Worm (Caenorhabditis elegans): ENCODE data around the gene C12D8.13.

C12D8.13 gene

DNA sequence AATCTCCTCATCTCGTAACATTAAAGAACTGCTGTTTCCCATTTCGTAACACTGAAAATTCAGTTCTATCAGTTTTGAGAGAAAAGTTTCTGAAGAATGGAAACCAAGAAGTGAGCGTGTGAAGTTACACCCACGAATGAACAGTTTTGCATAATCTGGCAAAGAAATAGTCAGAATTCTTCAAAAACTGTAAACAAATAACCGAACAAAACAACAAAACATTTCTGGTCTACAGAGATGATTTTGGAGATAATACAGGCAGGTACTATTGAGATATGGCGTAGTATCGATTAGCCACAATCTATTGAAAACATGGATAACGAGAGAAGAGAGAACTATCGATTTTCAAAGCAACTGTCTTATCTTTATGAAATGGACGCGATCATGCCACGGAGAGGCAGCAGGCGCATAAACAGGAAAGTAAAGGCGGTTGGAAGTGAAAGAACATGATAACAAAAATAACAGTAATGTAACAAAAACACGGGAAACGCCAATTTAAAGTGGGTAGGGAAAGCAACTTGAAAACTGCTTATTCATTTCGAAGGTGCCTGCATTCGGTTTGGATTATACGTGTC lies 17.0 kb downstream of the C12D8.13 start, which contains the start of gene chpf-1 (continued):
- TF ChIP-seq ets-5 (GFP tag; IDR thresholded peaks at IDR 0.05) = no peak
- TF ChIP-seq sox-4 (tag; optimal IDR thresholded peaks at IDR 0.05) = no peak
- no peak for TF ChIP-seq pax-3 (tag; optimal IDR thresholded peaks at IDR 0.05)
- peak; percentile 20 for TF ChIP-seq mep-1 (tag; optimal IDR thresholded peaks at IDR 0.05)
- no peak for TF ChIP-seq nhr-47 (tag; optimal IDR thresholded peaks at IDR 0.05)
- no peak for TF ChIP-seq C16A3.4 (tag; optimal IDR thresholded peaks at IDR 0.05)
- TF ChIP-seq swsn-7 (tag; optimal IDR thresholded peaks at IDR 0.05) = no peak
- peak; percentile 29 for TF ChIP-seq snu-23 (GFP tag; optimal IDR thresholded peaks at IDR 0.05)
- TF ChIP-seq lin-39 (tag; optimal IDR thresholded peaks at IDR 0.05) = no peak
- no peak for TF ChIP-seq egl-13 (tag; optimal IDR thresholded peaks at IDR 0.05)
- TF ChIP-seq unc-86 (tag; optimal IDR thresholded peaks at IDR 0.05) = no peak

DNA sequence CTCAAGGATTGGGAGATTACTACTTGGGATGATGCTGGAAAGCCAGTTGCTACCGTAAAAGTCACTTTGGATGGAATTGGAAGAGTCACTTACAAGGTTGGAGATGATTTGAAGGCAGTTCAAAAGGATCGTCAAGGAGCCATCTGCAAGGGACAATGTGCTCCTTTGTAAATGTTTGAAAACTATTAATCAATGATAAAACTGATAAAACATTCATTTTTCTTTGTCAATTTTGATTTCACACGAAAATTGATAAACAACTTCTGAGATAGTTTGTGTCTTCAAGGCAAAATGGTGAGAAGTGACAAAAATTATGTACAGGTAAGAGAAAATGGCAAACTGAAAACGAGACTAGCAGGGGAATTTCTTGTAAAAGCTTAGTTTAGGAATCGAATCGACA lies 18.2 kb downstream of the C12D8.13 start:
- no peak for TF ChIP-seq nhr-237 (tag; optimal IDR thresholded peaks at IDR 0.05)
- no peak for TF ChIP-seq ama-1 (optimal IDR thresholded peaks at IDR 0.05)
- no peak for TF ChIP-seq swsn-7 (tag; optimal IDR thresholded peaks at IDR 0.05)
- TF ChIP-seq nhr-11 (tag; optimal IDR thresholded peaks at IDR 0.05) = no peak
- TF ChIP-seq hlh-17 (GFP tag; optimal IDR thresholded peaks at IDR 0.05; ENCODE audit: borderline replicate concordance) = no peak
- no peak for TF ChIP-seq alr-1 (tag; optimal IDR thresholded peaks at IDR 0.05; ENCODE audit: borderline replicate concordance)
- TF ChIP-seq efl-1 (optimal IDR thresholded peaks at IDR 0.05) = no peak
- peak in 1 of 2 experiments; percentile 91 for TF ChIP-seq efl-1 (GFP tag; optimal IDR thresholded peaks at IDR 0.05 in 1 of 2)
- TF ChIP-seq elt-2 (tag; optimal IDR thresholded peaks at IDR 0.05) = peak; percentile 15
- no peak for TF ChIP-seq efl-3 (GFP tag; optimal IDR thresholded peaks at IDR 0.05)
- TF ChIP-seq sup-37 (GFP tag; optimal IDR thresholded peaks at IDR 0.05) = no peak
- TF ChIP-seq fkh-10 (GFP tag; optimal IDR thresholded peaks at IDR 0.05) = no peak
- no peak for TF ChIP-seq mep-1 (tag; optimal IDR thresholded peaks at IDR 0.05)

ce11 chrV:10201913-10202312 lies 18.6 kb downstream of the C12D8.13 start, which contains the start of gene ZK856.7:
TSS of gene ZK856.7 (plus strand) at chrV:10202098.
- TF ChIP-seq nhr-90 (tag; optimal IDR thresholded peaks at IDR 0.05; ENCODE audit: poor library complexity) (no peak), hpl-2 (GFP tag; optimal IDR thresholded peaks at IDR 0.05) (no peak), jun-1 (tag; optimal IDR thresholded peaks at IDR 0.05) (no peak), nhr-20 (tag; optimal IDR thresholded peaks at IDR 0.05) (peak; percentile 16), ceh-90 (tag; optimal IDR thresholded peaks at IDR 0.05) (no peak), rnt-1 (tag; optimal IDR thresholded peaks at IDR 0.05) (no peak), ceh-63 (GFP tag; optimal IDR thresholded peaks at IDR 0.05) (no peak), egl-27 (tag; optimal IDR thresholded peaks at IDR 0.05) (no peak), blmp-1 (tag; optimal IDR thresholded peaks at IDR 0.05) (peak; percentile 9)

DNA sequence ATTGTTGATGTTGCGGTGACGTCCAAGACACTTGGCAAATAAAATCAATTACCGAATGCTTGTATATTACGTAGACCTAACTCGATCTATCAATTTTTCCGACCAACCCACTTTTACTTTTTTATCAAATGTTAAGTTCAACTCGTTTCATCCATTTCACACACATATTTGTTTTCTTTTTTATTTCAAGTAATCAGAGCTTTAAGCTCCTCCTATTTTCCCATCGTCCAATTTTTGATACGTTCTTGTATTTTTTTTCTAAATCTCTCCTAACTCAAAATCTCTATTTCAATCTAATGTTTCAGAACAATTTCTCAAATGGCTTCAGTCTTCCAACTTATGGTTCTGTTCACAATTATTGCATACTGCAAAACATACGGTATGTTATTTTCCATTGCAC lies 22.1 kb downstream of the C12D8.13 start, which contains the start of gene ZK856.6:
Gene ZK856.6 (plus strand): TSS at position 301 of the 400 bp plus-strand sequence.
- TF ChIP-seq fkh-4 (tag; optimal IDR thresholded peaks at IDR 0.05; ENCODE audit: borderline replicate concordance) = no peak
- TF ChIP-seq hlh-4 (tag; optimal IDR thresholded peaks at IDR 0.05) = no peak
- no peak for TF ChIP-seq sup-37 (GFP tag; optimal IDR thresholded peaks at IDR 0.05)

- TF ChIP-seq hlh-4 (tag; optimal IDR thresholded peaks at IDR 0.05) (no peak), mdl-1 (tag; optimal IDR thresholded peaks at IDR 0.05) (no peak), aha-1 (tag; optimal IDR thresholded peaks at IDR 0.05) (no peak), snpc-4 (tag; optimal IDR thresholded peaks at IDR 0.05) (no peak), lsy-2 (tag; optimal IDR thresholded peaks at IDR 0.05) (no peak), nhr-11 (tag; optimal IDR thresholded peaks at IDR 0.05) (no peak), fkh-4 (tag; optimal IDR thresholded peaks at IDR 0.05; ENCODE audit: borderline replicate concordance) (no peak), ztf-4 (tag; optimal IDR thresholded peaks at IDR 0.05) (no peak), C34B4.2 (tag; optimal IDR thresholded peaks at IDR 0.05) (no peak)
Measured at ce11 chrV:10191242-10191641, 29.3 kb downstream of the C12D8.13 start.
